Fruit fly (Drosophila melanogaster) whole organism, embryonic: ENCODE results near the gene CG17134.
A peak's percentile ranks its signal among the peaks of the same experiment; 100 is the strongest.

Source experiments
- CG10267 ChIP-seq: fragments of 200-800 bp; sonication (Bioruptor generic); optimal IDR thresholded peaks from 2 replicates; lab custom pipeline; 2018; ENCODE audit warnings: missing biosample characterization, mild to moderate bottlenecking, missing genetic modification characterization, moderate library complexity
- CG11695 ChIP-seq: fragments of 200-800 bp; sonication (Bioruptor generic); IDR thresholded peaks from 3 replicates; pipeline ENCODE4 v1.3.6; 2022; ENCODE audit warnings: missing biosample characterization, missing genetic modification characterization
- CG12659 ChIP-seq: fragments of 200-800 bp; sonication (Bioruptor generic); optimal IDR thresholded peaks from 3 replicates; lab custom pipeline; 2017; ENCODE audit warnings: mild to moderate bottlenecking, missing biosample characterization, missing genetic modification reagents, missing genetic modification characterization
- CG2116 ChIP-seq: fragments of 200-800 bp; sonication (Bioruptor generic); optimal IDR thresholded peaks from 3 replicates; lab custom pipeline; 2018; ENCODE audit warnings: missing biosample characterization, mild to moderate bottlenecking, missing genetic modification characterization
- CG2120 ChIP-seq: fragments of 200-800 bp; sonication (Bioruptor generic); optimal IDR thresholded peaks from 3 replicates; lab custom pipeline; 2016; ENCODE audit warnings: missing biosample characterization, missing genetic modification characterization
- CG32772 ChIP-seq: fragments of 200-800 bp; sonication (Bioruptor generic); IDR thresholded peaks from 2 replicates; pipeline ENCODE4 v1.3.6; 2022; ENCODE audit warnings: missing biosample characterization, missing genetic modification characterization
- CG33213 ChIP-seq: fragments of 200-800 bp; sonication (Bioruptor generic); optimal IDR thresholded peaks from 3 replicates; lab custom pipeline; 2016; ENCODE audit warnings: missing biosample characterization, missing genetic modification characterization
- CG34376 ChIP-seq: fragments of 200-800 bp; sonication (Bioruptor generic); optimal IDR thresholded peaks from 2 replicates; lab custom pipeline; 2018; ENCODE audit warnings: missing biosample characterization, mild to moderate bottlenecking, missing genetic modification characterization
- CG34422 ChIP-seq: fragments of 200-800 bp; sonication (Bioruptor generic); IDR thresholded peaks from 3 replicates; pipeline ENCODE4 v1.3.6; 2022; ENCODE audit warnings: missing biosample characterization, missing genetic modification characterization
- CG3995 ChIP-seq: fragments of 200-800 bp; sonication (Bioruptor generic); optimal IDR thresholded peaks from 3 replicates; lab custom pipeline; 2016; ENCODE audit warnings: missing biosample characterization, missing genetic modification characterization
- CG4360 ChIP-seq: fragments of 200-800 bp; sonication (Bioruptor generic); IDR thresholded peaks from 2 replicates; pipeline ENCODE4 v1.3.6; 2022; ENCODE audit warnings: missing biosample characterization, missing genetic modification characterization
- CG4617 ChIP-seq: fragments of 200-800 bp; sonication (Bioruptor generic); optimal IDR thresholded peaks from 3 replicates; lab custom pipeline; 2016; ENCODE audit warnings: missing biosample characterization, missing genetic modification characterization, borderline replicate concordance
- CG9797 ChIP-seq: fragments of 200-800 bp; sonication (Bioruptor generic); optimal IDR thresholded peaks from 3 replicates; lab custom pipeline; 2018; ENCODE audit warnings: missing biosample characterization, mild to moderate bottlenecking, missing genetic modification characterization
- CG9817 ChIP-seq: fragments of 200-800 bp; sonication (Bioruptor generic); optimal IDR thresholded peaks from 2 replicates; lab custom pipeline; 2018; ENCODE audit warnings: missing biosample characterization, mild to moderate bottlenecking, missing genetic modification characterization, moderate library complexity
- Dp ChIP-seq: fragments of 200-800 bp; sonication (Bioruptor generic); optimal IDR thresholded peaks from 2 replicates; lab custom pipeline; 2018; ENCODE audit warnings: missing biosample characterization, mild to moderate bottlenecking, missing genetic modification characterization, moderate library complexity
- Dref ChIP-seq: fragments of 200-800 bp; sonication (Bioruptor generic); IDR thresholded peaks from 2 replicates; pipeline ENCODE4 v1.3.6; 2022; ENCODE audit warnings: missing biosample characterization, missing genetic modification characterization
- E2f2 ChIP-seq: fragments of 200-800 bp; sonication (Bioruptor generic); IDR thresholded peaks from 2 replicates; pipeline ENCODE4 v1.3.6; 2022; ENCODE audit warnings: missing biosample characterization, missing genetic modification characterization
- Ets65A ChIP-seq: fragments of 200-800 bp; sonication (Bioruptor generic); peaks from one replicate; lab custom pipeline; 2016; ENCODE audit warnings: missing biosample characterization, missing genetic modification characterization
- Ets97D ChIP-seq: fragments of 200-800 bp; sonication (Bioruptor generic); optimal IDR thresholded peaks from 3 replicates; lab custom pipeline; 2016; ENCODE audit warnings: missing biosample characterization, missing genetic modification characterization
- Fer1 ChIP-seq: fragments of 200-800 bp; sonication (Bioruptor generic); optimal IDR thresholded peaks from 2 replicates; lab custom pipeline; 2017; ENCODE audit warnings: missing biosample characterization, mild to moderate bottlenecking, missing genetic modification characterization
- HmgZ ChIP-seq: fragments of 200-800 bp; sonication (Bioruptor generic); optimal IDR thresholded peaks from 2 replicates; lab custom pipeline; 2018; ENCODE audit warnings: missing biosample characterization, mild to moderate bottlenecking, missing genetic modification characterization
- MESR4 ChIP-seq: fragments of 200-800 bp; sonication (Bioruptor generic); optimal IDR thresholded peaks from 2 replicates; lab custom pipeline; 2018; ENCODE audit warnings: missing biosample characterization, mild to moderate bottlenecking, missing genetic modification characterization, moderate library complexity
- Max ChIP-seq: fragments of 200-800 bp; sonication (Bioruptor generic); optimal IDR thresholded peaks from 2 replicates; lab custom pipeline; 2016; ENCODE audit warnings: missing biosample characterization, mild to moderate bottlenecking, missing genetic modification characterization
- Mrtf ChIP-seq: fragments of 200-800 bp; sonication (Bioruptor generic); IDR thresholded peaks from 3 replicates; pipeline ENCODE4 v1.3.6; 2022; ENCODE audit warnings: missing biosample characterization, missing genetic modification characterization
- Myb ChIP-seq: fragments of 200-800 bp; sonication (Bioruptor generic); optimal IDR thresholded peaks from 2 replicates; lab custom pipeline; 2016; ENCODE audit warnings: missing biosample characterization, missing genetic modification characterization
- NK7.1 ChIP-seq: fragments of 200-800 bp; sonication (Bioruptor generic); optimal IDR thresholded peaks from 3 replicates; lab custom pipeline; 2016; ENCODE audit warnings: missing biosample characterization, missing genetic modification characterization
- Pdp1 ChIP-seq, 2 experiments: fragments of 200-800 bp; sonication (Bioruptor generic); optimal IDR thresholded peaks; 3 replicates each; lab custom pipeline; 2016; ENCODE audit warnings: missing biosample characterization in 2 of 2, missing genetic modification characterization in 2 of 2, mild to moderate bottlenecking in 1 of 2, moderate library complexity in 1 of 2
- YL-1 ChIP-seq: fragments of 200-800 bp; sonication (Bioruptor generic); optimal IDR thresholded peaks from 3 replicates; lab custom pipeline; 2017; ENCODE audit warnings: missing biosample characterization, mild to moderate bottlenecking, missing genetic modification characterization
- fd64A ChIP-seq: fragments of 200-800 bp; sonication (Bioruptor generic); optimal IDR thresholded peaks from 3 replicates; lab custom pipeline; 2018; ENCODE audit warnings: missing biosample characterization, mild to moderate bottlenecking, missing genetic modification characterization
- hkb ChIP-seq, 2 experiments: fragments of 200-800 bp in 1 of 2; fragments of >200 bp in 1 of 2; sonication (Bioruptor generic) in 1 of 2; IDR thresholded peaks in 1 of 2; optimal IDR thresholded peaks in 1 of 2; 2 replicates each; pipeline versions ENCODE4 v1.3.6 to Lab custom; 2017 to 2022; ENCODE audit warnings: missing biosample characterization in 1 of 2, missing genetic modification characterization in 1 of 2
- insv ChIP-seq, 2 experiments: fragments of 200-800 bp; sonication (Bioruptor generic); optimal IDR thresholded peaks; 3 replicates each; lab custom pipeline; 2016 to 2018; ENCODE audit warnings: missing biosample characterization in 2 of 2, missing genetic modification characterization in 2 of 2
- kay ChIP-seq: fragments of 200-800 bp; sonication (Bioruptor generic); optimal IDR thresholded peaks from 2 replicates; lab custom pipeline; 2016; ENCODE audit warnings: missing biosample characterization, missing genetic modification characterization
- onecut ChIP-seq: fragments of 200-800 bp; sonication (Bioruptor generic); IDR thresholded peaks from 2 replicates; pipeline ENCODE4 v1.3.6; 2022; ENCODE audit warnings: missing biosample characterization, missing genetic modification characterization
- otp ChIP-seq: fragments of 200-800 bp; sonication (Bioruptor generic); IDR thresholded peaks from 3 replicates; pipeline ENCODE4, ENCODE4 v1.3.6; 2022; ENCODE audit warnings: missing biosample characterization, missing genetic modification characterization
- phol ChIP-seq: fragments of 200-800 bp; sonication (Bioruptor generic); optimal IDR thresholded peaks from 3 replicates; lab custom pipeline; 2018; ENCODE audit warnings: missing biosample characterization, mild to moderate bottlenecking, missing genetic modification characterization, moderate library complexity
- pros ChIP-seq: fragments of 200-800 bp; sonication (Bioruptor generic); optimal IDR thresholded peaks from 3 replicates; lab custom pipeline; 2019; ENCODE audit warnings: missing biosample characterization, mild to moderate bottlenecking, missing genetic modification characterization, moderate library complexity
- pzg ChIP-seq: fragments of 200-800 bp; sonication (Bioruptor generic); optimal IDR thresholded peaks from 3 replicates; lab custom pipeline; 2018; ENCODE audit warnings: missing biosample characterization, mild to moderate bottlenecking, missing genetic modification characterization, moderate library complexity
- sc ChIP-seq, 3 experiments: fragments of >200 bp in 2 of 3; fragments of 200-800 bp in 1 of 3; sonication (Bioruptor generic) in 1 of 3; optimal IDR thresholded peaks; 2 replicates in 2 of 3; 3 replicates in 1 of 3; lab custom pipeline; 2017; ENCODE audit warnings: mild to moderate bottlenecking in 1 of 3, missing biosample characterization in 1 of 3, missing genetic modification characterization in 1 of 3, missing genetic modification reagents in 1 of 3
- scrt ChIP-seq: fragments of 200-800 bp; sonication (Bioruptor generic); optimal IDR thresholded peaks from 2 replicates; lab custom pipeline; 2018; ENCODE audit warnings: missing biosample characterization, mild to moderate bottlenecking, missing genetic modification characterization, moderate library complexity
- sd ChIP-seq: fragments of 200-800 bp; sonication (Bioruptor generic); optimal IDR thresholded peaks from 3 replicates; lab custom pipeline; 2018; ENCODE audit warnings: missing biosample characterization, mild to moderate bottlenecking, missing genetic modification characterization, moderate library complexity
- stwl ChIP-seq: fragments of 200-800 bp; sonication (Bioruptor generic); optimal IDR thresholded peaks from 3 replicates; lab custom pipeline; 2018; ENCODE audit warnings: missing biosample characterization, mild to moderate bottlenecking, missing genetic modification characterization, moderate library complexity
- tgo ChIP-seq: fragments of 200-800 bp; sonication (Bioruptor generic); IDR thresholded peaks from 3 replicates; pipeline ENCODE4 v1.3.6; 2022; ENCODE audit warnings: missing biosample characterization, missing genetic modification characterization
- tna ChIP-seq: fragments of 200-800 bp; sonication (Bioruptor generic); IDR thresholded peaks from 2 replicates; pipeline ENCODE4 v1.3.6; 2022; ENCODE audit warnings: missing biosample characterization, missing genetic modification characterization; ENCODE audit not compliant: partially characterized antibody

Gene CG17134

dm6 chr2L:10831590-10831989 lies 11.1 kb downstream of the CG17134 start:
- TF ChIP-seq CG2120 (no peak), Ets65A (GFP tag; lab: Kevin White, UChicago) (peak; percentile 79)

DNA sequence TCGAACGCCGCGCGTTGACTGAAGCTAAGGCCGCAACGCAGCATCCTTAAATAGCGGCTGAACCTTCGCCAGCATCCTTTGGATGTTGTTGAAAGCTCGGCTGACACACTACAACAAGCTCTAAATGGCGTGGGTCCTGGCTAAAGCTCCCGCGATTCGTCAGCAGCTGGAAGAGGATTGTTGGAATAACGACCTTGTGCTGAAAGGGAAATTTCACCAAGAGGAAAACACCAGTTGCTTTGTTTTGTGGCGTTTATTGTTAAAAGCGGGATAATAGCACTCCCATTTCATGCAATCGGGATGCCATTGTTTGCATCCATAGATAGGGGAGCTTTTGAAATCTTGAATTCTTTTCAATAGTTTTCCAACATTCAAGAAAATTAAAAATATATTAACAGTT lies 17.0 kb downstream of the CG17134 start, which contains the start of gene Nos:
Nos (minus strand) TSS at position 21 of the 400 bp plus-strand sequence.
- TF ChIP-seq pzg (GFP tag; lab: Kevin White, UChicago): peak; percentile 11
- TF ChIP-seq CG33213 (GFP tag; lab: Kevin White, UChicago): no peak
- TF ChIP-seq Pdp1 (GFP tag; optimal IDR thresholded peaks at IDR 0.05; lab: Kevin White, UChicago): no peak
- peak; percentile 95 for TF ChIP-seq scrt (GFP tag; lab: Kevin White, UChicago)

- TF ChIP-seq CG4360 (GFP tag; lab: Robert Waterston, UW) (peak; percentile 93), Mrtf (GFP tag; lab: Robert Waterston, UW) (no peak)
- TF ChIP-seq, all 482 proteins: peak for 1
These were observed 21.1 kb downstream of the CG17134 start for dm6 chr2L:10841619-10842018.

DNA sequence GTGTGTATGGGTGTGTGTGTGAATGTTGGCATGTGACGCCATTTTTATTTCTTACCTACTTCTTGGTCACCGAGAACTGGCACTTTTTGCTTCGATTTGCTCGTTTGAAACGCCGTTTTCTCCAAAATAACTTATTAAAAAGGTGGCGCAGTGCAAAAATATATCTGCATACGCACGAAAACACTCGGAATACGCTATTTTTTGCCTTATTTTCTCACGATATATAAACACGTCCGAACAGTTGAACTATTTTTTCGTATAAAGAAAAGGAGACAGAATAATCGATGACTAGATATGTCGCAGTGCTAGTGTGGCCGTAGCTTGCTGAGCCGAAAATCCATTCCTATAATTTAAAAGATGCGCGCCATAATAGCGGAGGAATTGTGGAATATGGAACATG lies 21.8 kb downstream of the CG17134 start, which contains the start of gene CG6700:
CG6700 (minus strand) TSS at position 272 of the 400 bp plus-strand sequence.
- TF ChIP-seq CG11695 (GFP tag; lab: Robert Waterston, UW): peak; percentile 42; the same call in 2 of the 3 replicates
- TF ChIP-seq YL-1: peak; percentile 98
- no peak for TF ChIP-seq fd64A
- peak in 1 of 2 experiments; percentile 9 for TF ChIP-seq insv (GFP tag; optimal IDR thresholded peaks at IDR 0.05; lab: Kevin White, UChicago)
- 0 out of 2 replicates have a peak, but pooled peaks have one; percentile 30 for TF ChIP-seq tna (GFP tag; lab: Robert Waterston, UW)
- TF ChIP-seq Max (GFP tag; lab: Kevin White, UChicago): peak; percentile 11
- peak; percentile 75 for TF ChIP-seq CG9797 (GFP tag; lab: Kevin White, UChicago)
- peak; percentile 98 for TF ChIP-seq phol
- TF ChIP-seq scrt (GFP tag; lab: Kevin White, UChicago): peak; percentile 21
- peak; percentile 66 for TF ChIP-seq CG12659 (GFP tag; lab: Kevin White, UChicago)
- TF ChIP-seq NK7.1 (GFP tag; lab: Kevin White, UChicago): no peak
- TF ChIP-seq CG10267: peak; percentile 32
- TF ChIP-seq CG9817 (tag; lab: Kevin White, UChicago): no peak
- TF ChIP-seq pzg (GFP tag; lab: Kevin White, UChicago): peak; percentile 64
- no peak for TF ChIP-seq tgo (GFP tag; lab: Robert Waterston, UW)
- peak; percentile 11 for TF ChIP-seq Myb (GFP tag; lab: Kevin White, UChicago)
- TF ChIP-seq kay (GFP tag; lab: Kevin White, UChicago): peak; percentile 63
- TF ChIP-seq stwl: peak; percentile 46
- TF ChIP-seq Fer1 (GFP tag; lab: Kevin White, UChicago): peak; percentile 47
- peak; percentile 93 for TF ChIP-seq onecut (GFP tag; lab: Robert Waterston, UW)
- no peak for TF ChIP-seq sc (optimal IDR thresholded peaks at IDR 0.05; lab: Kevin White, UChicago)
- TF ChIP-seq sc (GFP tag; optimal IDR thresholded peaks at IDR 0.05; lab: Kevin White, UChicago): no peak
- TF ChIP-seq CG34422 (GFP tag; lab: Robert Waterston, UW): peak; percentile 50; the same call in 1 of the 3 replicates
- TF ChIP-seq MESR4 (GFP tag; lab: Kevin White, UChicago): peak; percentile 98
- TF ChIP-seq sd (tag; lab: Kevin White, UChicago): peak; percentile 95
- peak; percentile 17 for TF ChIP-seq Ets97D (GFP tag; lab: Kevin White, UChicago)
- no peak for TF ChIP-seq otp
- TF ChIP-seq Dp (GFP tag; lab: Kevin White, UChicago): peak; percentile 92
- peak; percentile 42 for TF ChIP-seq CG2116 (GFP tag; lab: Kevin White, UChicago)
- peak; percentile 91 for TF ChIP-seq E2f2
- TF ChIP-seq Dref: peak; percentile 59
- TF ChIP-seq CG4617 (GFP tag; lab: Kevin White, UChicago): peak; percentile 69
- no peak for TF ChIP-seq CG32772 (GFP tag; lab: Robert Waterston, UW)
- TF ChIP-seq pros (GFP tag; lab: Kevin White, UChicago): peak; percentile 65
- peak; percentile 55 for TF ChIP-seq CG34376 (GFP tag; lab: Kevin White, UChicago)
- TF ChIP-seq HmgZ (tag; lab: Kevin White, UChicago): peak; percentile 30
- no peak for TF ChIP-seq hkb (optimal IDR thresholded peaks at IDR 0.05; lab: Kevin White, UChicago)
- 0 out of 2 replicates have a peak, but pooled peaks have one; percentile 17 for TF ChIP-seq hkb (GFP tag; IDR thresholded peaks at IDR 0.05; lab: Robert Waterston, UW)
- peak; percentile 20 for TF ChIP-seq CG3995 (GFP tag; lab: Kevin White, UChicago)
